Fruit fly (Drosophila melanogaster) whole organism, embryonic: ENCODE results near the gene HtrA2.

Source experiments
- Ada2b ChIP-seq: fragments of 200-800 bp; sonication (Bioruptor generic); IDR thresholded peaks from 2 replicates; pipeline ENCODE4 v1.3.6; 2022; ENCODE audit warnings: missing biosample characterization, missing genetic modification characterization
- CG14441 ChIP-seq: fragments of 200-800 bp; sonication (Bioruptor generic); IDR thresholded peaks from 2 replicates; pipeline ENCODE4 v1.3.6; 2022; ENCODE audit warnings: missing biosample characterization, missing genetic modification characterization
- CG32532 ChIP-seq: fragments of 200-800 bp; sonication (Bioruptor generic); IDR thresholded peaks from 2 replicates; pipeline ENCODE4 v1.3.6; 2022; ENCODE audit warnings: missing biosample characterization, missing genetic modification characterization
- CG7839 ChIP-seq: fragments of 200-800 bp; sonication (Bioruptor generic); optimal IDR thresholded peaks from 3 replicates; lab custom pipeline; 2018; ENCODE audit warnings: missing biosample characterization, mild to moderate bottlenecking, missing genetic modification characterization, moderate library complexity
- CrebB ChIP-seq: fragments of 200-800 bp; sonication (Bioruptor generic); optimal IDR thresholded peaks from 3 replicates; lab custom pipeline; 2018; ENCODE audit warnings: missing biosample characterization, mild to moderate bottlenecking, missing genetic modification characterization
- Rx ChIP-seq: fragments of 200-800 bp; sonication (Bioruptor generic); IDR thresholded peaks from 2 replicates; pipeline ENCODE4 v1.3.6; 2022; ENCODE audit warnings: missing biosample characterization, missing genetic modification characterization
- bsh ChIP-seq, 2 experiments: fragments of 200-800 bp; sonication (Bioruptor generic); optimal IDR thresholded peaks; 2 replicates each; lab custom pipeline; 2017 to 2018; ENCODE audit warnings: mild to moderate bottlenecking in 2 of 2, missing biosample characterization in 2 of 2, missing genetic modification characterization in 2 of 2, moderate library complexity in 1 of 2
- caup ChIP-seq: fragments of 200-800 bp; sonication (Bioruptor generic); optimal IDR thresholded peaks from 3 replicates; lab custom pipeline; 2017; ENCODE audit warnings: missing biosample characterization, mild to moderate bottlenecking, missing genetic modification characterization, moderate library complexity; ENCODE audit not compliant: severe bottlenecking
- gce ChIP-seq: fragments of 200-800 bp; sonication (Bioruptor generic); IDR thresholded peaks from 3 replicates; pipeline ENCODE4 v1.3.6; 2022; ENCODE audit warnings: missing biosample characterization, missing genetic modification characterization
- pan ChIP-seq, 4 experiments: fragments of >200 bp in 3 of 4; fragments of 200-800 bp in 1 of 4; sonication (Bioruptor generic) in 1 of 4; optimal IDR thresholded peaks in 3 of 4; IDR thresholded peaks in 1 of 4; 2 replicates each; pipeline versions ENCODE4 v1.3.6 to Lab custom; 2017 to 2022; ENCODE audit warnings: missing biosample characterization in 2 of 4, missing genetic modification characterization in 2 of 4, mixed read lengths in 1 of 4
- unc-4 ChIP-seq: fragments of 200-800 bp; sonication (Bioruptor generic); IDR thresholded peaks from 2 replicates; pipeline ENCODE4 v1.3.6; 2022; ENCODE audit warnings: missing biosample characterization, missing genetic modification characterization; ENCODE audit not compliant: partially characterized antibody
- zf30C ChIP-seq: fragments of 200-800 bp; sonication (Bioruptor generic); optimal IDR thresholded peaks from 3 replicates; lab custom pipeline; 2018; ENCODE audit warnings: missing biosample characterization, mild to moderate bottlenecking, missing genetic modification characterization

DNA sequence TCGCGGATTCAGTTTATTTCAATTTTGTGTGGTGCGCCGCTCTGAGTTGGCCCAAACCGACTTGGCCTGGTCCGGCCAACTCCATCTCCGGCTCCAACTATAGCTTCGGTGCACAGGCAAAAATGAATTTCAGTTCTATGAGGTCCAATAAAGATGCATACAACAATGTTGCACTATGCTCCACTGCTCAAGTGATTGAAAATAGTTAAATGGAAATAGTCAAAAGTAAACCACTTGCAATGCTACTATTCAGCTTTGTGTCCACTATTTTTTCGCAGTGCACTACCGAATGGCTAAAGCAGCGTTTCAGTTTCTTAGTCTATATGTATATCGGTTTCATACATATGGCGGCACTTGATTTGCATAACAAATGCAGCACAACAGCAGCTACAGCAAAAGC is 35.2 kb downstream of the HtrA2 start:
- TF ChIP-seq CG7839 (peak; percentile 78), CG32532 (peak; percentile 78), bsh (GFP tag; optimal IDR thresholded peaks at IDR 0.05; lab: Kevin White, UChicago) (peak; percentile 39 to 46), pan (optimal IDR thresholded peaks at IDR 0.05; lab: Kevin White, UChicago) (no peak), pan (GFP tag; optimal IDR thresholded peaks at IDR 0.05 in 1 of 2, IDR thresholded peaks at IDR 0.05 in 1 of 2) (peak in 1 of 2 experiments; percentile 81), Ada2b (peak; percentile 80), gce (GFP tag; lab: Robert Waterston, UW) (no peak), unc-4 (GFP tag; lab: Robert Waterston, UW) (no peak), caup (peak; percentile 8), zf30C (GFP tag; lab: Kevin White, UChicago) (no peak), CrebB (peak; percentile 26), Rx (GFP tag; lab: Robert Waterston, UW) (peak; percentile 56; the same call in 1 of the 2 replicates), CG14441 (GFP tag; lab: Robert Waterston, UW) (peak; percentile 90)
